Worm (Caenorhabditis elegans): ENCODE results near the gene rgs-9.

rgs-9 gene

ce11 chrX:1913257-1913656 lies 1.8 kb upstream of the rgs-9 start, which contains the start of gene ZC53.1:
Gene ZC53.1, minus strand, starts transcription at chrX:1913357.
- no peak for TF ChIP-seq klf-2 (GFP tag; conservative IDR thresholded peaks at IDR 0.05)
- no peak for TF ChIP-seq ref-1 (GFP tag; conservative IDR thresholded peaks at IDR 0.05)
- TF ChIP-seq tab-1 (GFP tag; IDR thresholded peaks at IDR 0.05), result no peak
- TF ChIP-seq med-1 (GFP tag; optimal IDR thresholded peaks at IDR 0.05; ENCODE audit: insufficient read depth), result no peak
- TF ChIP-seq T22C8.4 (GFP tag; IDR thresholded peaks at IDR 0.05), result no peak
- TF ChIP-seq ztf-29 (GFP tag; IDR thresholded peaks at IDR 0.05), result no peak
- TF ChIP-seq ztf-23 (GFP tag; IDR thresholded peaks at IDR 0.05), result no peak
- no peak for TF ChIP-seq cog-1 (tag; optimal IDR thresholded peaks at IDR 0.05)
- TF ChIP-seq flt-1 (GFP tag; IDR thresholded peaks at IDR 0.05), result no peak

- no peak for TF ChIP-seq klf-2 (GFP tag; conservative IDR thresholded peaks at IDR 0.05)
- TF ChIP-seq tab-1 (GFP tag; IDR thresholded peaks at IDR 0.05), result no peak
- no peak for TF ChIP-seq T22C8.4 (GFP tag; IDR thresholded peaks at IDR 0.05)
- TF ChIP-seq ztf-23 (GFP tag; IDR thresholded peaks at IDR 0.05), result no peak
- TF ChIP-seq cog-1 (tag; optimal IDR thresholded peaks at IDR 0.05), result no peak
- no peak for TF ChIP-seq ref-1 (GFP tag; conservative IDR thresholded peaks at IDR 0.05)
- no peak for TF ChIP-seq flt-1 (GFP tag; IDR thresholded peaks at IDR 0.05)
- TF ChIP-seq ztf-29 (GFP tag; IDR thresholded peaks at IDR 0.05), result no peak
- TF ChIP-seq med-1 (GFP tag; optimal IDR thresholded peaks at IDR 0.05; ENCODE audit: insufficient read depth), result no peak
Measured at ce11 chrX:1917169-1917568, 2.1 kb downstream of the rgs-9 start, which contains the start of gene dot-1.5. Gene dot-1.5, plus strand, starts transcription at chrX:1917469.

- TF ChIP-seq flt-1 (GFP tag; IDR thresholded peaks at IDR 0.05), result no peak
- TF ChIP-seq ztf-23 (GFP tag; IDR thresholded peaks at IDR 0.05), result no peak
- no peak for TF ChIP-seq T22C8.4 (GFP tag; IDR thresholded peaks at IDR 0.05)
- no peak for TF ChIP-seq ztf-29 (GFP tag; IDR thresholded peaks at IDR 0.05)
- TF ChIP-seq ref-1 (GFP tag; conservative IDR thresholded peaks at IDR 0.05), result no peak
- no peak for TF ChIP-seq med-1 (GFP tag; optimal IDR thresholded peaks at IDR 0.05; ENCODE audit: insufficient read depth)
- no peak for TF ChIP-seq klf-2 (GFP tag; conservative IDR thresholded peaks at IDR 0.05)
- TF ChIP-seq cog-1 (tag; optimal IDR thresholded peaks at IDR 0.05), result no peak
- no peak for TF ChIP-seq tab-1 (GFP tag; IDR thresholded peaks at IDR 0.05)
Measured at ce11 chrX:1922294-1922693, 7.2 kb downstream of the rgs-9 start, which contains the start of gene ZC53.22. Gene ZC53.22, minus strand, starts transcription at chrX:1922394.

- TF ChIP-seq ref-1 (GFP tag; conservative IDR thresholded peaks at IDR 0.05), result no peak
- no peak for TF ChIP-seq ztf-29 (GFP tag; IDR thresholded peaks at IDR 0.05)
- no peak for TF ChIP-seq ztf-23 (GFP tag; IDR thresholded peaks at IDR 0.05)
- no peak for TF ChIP-seq cog-1 (tag; optimal IDR thresholded peaks at IDR 0.05)
- TF ChIP-seq T22C8.4 (GFP tag; IDR thresholded peaks at IDR 0.05), result no peak
- TF ChIP-seq tab-1 (GFP tag; IDR thresholded peaks at IDR 0.05), result no peak
- TF ChIP-seq med-1 (GFP tag; optimal IDR thresholded peaks at IDR 0.05; ENCODE audit: insufficient read depth), result no peak
- TF ChIP-seq klf-2 (GFP tag; conservative IDR thresholded peaks at IDR 0.05), result no peak
- TF ChIP-seq flt-1 (GFP tag; IDR thresholded peaks at IDR 0.05), result no peak
Measured at ce11 chrX:1924138-1924537, 9.1 kb downstream of the rgs-9 start, which contains the start of gene ZC53.2. Gene ZC53.2, minus strand, starts transcription at chrX:1924238.

ce11 chrX:1933527-1933926 lies 18.5 kb downstream of the rgs-9 start:
- peak; percentile 99 for TF ChIP-seq ztf-23 (GFP tag; IDR thresholded peaks at IDR 0.05)

- TF ChIP-seq tab-1 (GFP tag; IDR thresholded peaks at IDR 0.05) (no peak), ztf-23 (GFP tag; IDR thresholded peaks at IDR 0.05) (no peak), klf-2 (GFP tag; conservative IDR thresholded peaks at IDR 0.05) (no peak)
Measured at ce11 chrX:1935438-1935837, 20.4 kb downstream of the rgs-9 start.

- TF ChIP-seq ref-1 (GFP tag; conservative IDR thresholded peaks at IDR 0.05), result no peak
- no peak for TF ChIP-seq tab-1 (GFP tag; IDR thresholded peaks at IDR 0.05)
- TF ChIP-seq ztf-23 (GFP tag; IDR thresholded peaks at IDR 0.05), result no peak
- TF ChIP-seq T22C8.4 (GFP tag; IDR thresholded peaks at IDR 0.05), result no peak
- TF ChIP-seq ztf-29 (GFP tag; IDR thresholded peaks at IDR 0.05), result no peak
- TF ChIP-seq flt-1 (GFP tag; IDR thresholded peaks at IDR 0.05), result no peak
- TF ChIP-seq cog-1 (tag; optimal IDR thresholded peaks at IDR 0.05), result no peak
- TF ChIP-seq med-1 (GFP tag; optimal IDR thresholded peaks at IDR 0.05; ENCODE audit: insufficient read depth), result no peak
- TF ChIP-seq klf-2 (GFP tag; conservative IDR thresholded peaks at IDR 0.05), result no peak
Measured at ce11 chrX:1939248-1939647, 24.2 kb downstream of the rgs-9 start.

ce11 chrX:1939887-1940286 lies 24.8 kb downstream of the rgs-9 start, which contains the start of gene Y59E1A.4:
Gene Y59E1A.4, minus strand, starts transcription at chrX:1939987.
- TF ChIP-seq T22C8.4 (GFP tag; IDR thresholded peaks at IDR 0.05) (no peak), cog-1 (tag; optimal IDR thresholded peaks at IDR 0.05) (no peak), med-1 (GFP tag; optimal IDR thresholded peaks at IDR 0.05; ENCODE audit: insufficient read depth) (no peak), tab-1 (GFP tag; IDR thresholded peaks at IDR 0.05) (no peak), ztf-23 (GFP tag; IDR thresholded peaks at IDR 0.05) (no peak), ztf-29 (GFP tag; IDR thresholded peaks at IDR 0.05) (no peak), klf-2 (GFP tag; conservative IDR thresholded peaks at IDR 0.05) (no peak), ref-1 (GFP tag; conservative IDR thresholded peaks at IDR 0.05) (no peak), flt-1 (GFP tag; IDR thresholded peaks at IDR 0.05) (no peak)

- no peak for TF ChIP-seq ref-1 (GFP tag; conservative IDR thresholded peaks at IDR 0.05)
- TF ChIP-seq ztf-29 (GFP tag; IDR thresholded peaks at IDR 0.05), result no peak
- TF ChIP-seq ztf-23 (GFP tag; IDR thresholded peaks at IDR 0.05), result no peak
- no peak for TF ChIP-seq klf-2 (GFP tag; conservative IDR thresholded peaks at IDR 0.05)
- TF ChIP-seq flt-1 (GFP tag; IDR thresholded peaks at IDR 0.05), result no peak
- TF ChIP-seq T22C8.4 (GFP tag; IDR thresholded peaks at IDR 0.05), result no peak
- TF ChIP-seq cog-1 (tag; optimal IDR thresholded peaks at IDR 0.05), result no peak
- TF ChIP-seq med-1 (GFP tag; optimal IDR thresholded peaks at IDR 0.05; ENCODE audit: insufficient read depth), result no peak
- TF ChIP-seq tab-1 (GFP tag; IDR thresholded peaks at IDR 0.05), result no peak
Measured at ce11 chrX:1959063-1959462, 44.0 kb downstream of the rgs-9 start.
